Fruit fly (Drosophila melanogaster): ENCODE results near the gene Jwa.

Jwa gene

dm6 chr2L:18705617-18706046 is at the start of gene Jwa (continued):
- TF ChIP-seq CG31224 (GFP tag; IDR thresholded peaks at IDR 0.05) = peak; percentile 86
- peak; percentile 97 for TF ChIP-seq CG30403 (GFP tag; optimal IDR thresholded peaks at IDR 0.05)
- peak; percentile 47 for TF ChIP-seq CG17802 (tag; optimal IDR thresholded peaks at IDR 0.05)
- no peak for TF ChIP-seq exex (tag; optimal IDR thresholded peaks at IDR 0.05)
- TF ChIP-seq en (GFP tag; optimal IDR thresholded peaks at IDR 0.05) = peak; percentile 57
- TF ChIP-seq Camta (GFP tag; optimal IDR thresholded peaks at IDR 0.05) = peak; percentile 89
- TF ChIP-seq CG4424 (GFP tag; optimal IDR thresholded peaks at IDR 0.05) = peak; percentile 84
- TF ChIP-seq Ada2b (GFP tag; IDR thresholded peaks at IDR 0.05) = peak; percentile 79
- TF ChIP-seq CG15011 (GFP tag; optimal IDR thresholded peaks at IDR 0.05) = no peak
- peak; percentile 75 for TF ChIP-seq CG3281 (GFP tag; optimal IDR thresholded peaks at IDR 0.05)
- TF ChIP-seq CG12219 (GFP tag; optimal IDR thresholded peaks at IDR 0.05) = peak; percentile 86
- TF ChIP-seq CG14014 (GFP tag; IDR thresholded peaks at IDR 0.05) = peak; percentile 89
- TF ChIP-seq tna (GFP tag; IDR thresholded peaks at IDR 0.05; ENCODE audit: partially characterized antibody) = peak; percentile 95
- TF ChIP-seq dati (GFP tag; IDR thresholded peaks at IDR 0.05) = peak; percentile 41; the same call in 1 of the 2 replicates
- peak; percentile 61 for TF ChIP-seq Neu2 (GFP tag; optimal IDR thresholded peaks at IDR 0.05; ENCODE audit: borderline replicate concordance)
- TF ChIP-seq dmrt11E (tag; optimal IDR thresholded peaks at IDR 0.05) = peak; percentile 96
- TF ChIP-seq Scr (GFP tag; IDR thresholded peaks at IDR 0.05; ENCODE audit: partially characterized antibody) = peak; percentile 99
- TF ChIP-seq ab (GFP tag; optimal IDR thresholded peaks at IDR 0.05) = peak; percentile 80
- TF ChIP-seq CG8765 (GFP tag; IDR thresholded peaks at IDR 0.05) = peak; percentile 92
- TF ChIP-seq CG4854 (GFP tag; optimal IDR thresholded peaks at IDR 0.05) = peak; percentile 80
- peak; percentile 96 for TF ChIP-seq CG6272 (GFP tag; IDR thresholded peaks at IDR 0.05)
- TF ChIP-seq CrebB (tag; optimal IDR thresholded peaks at IDR 0.05) = peak; percentile 90
- peak; percentile 81 for TF ChIP-seq Oaz (GFP tag; IDR thresholded peaks at IDR 0.05)
- TF ChIP-seq CG7271 (tag; optimal IDR thresholded peaks at IDR 0.05) = peak; percentile 63
- TF ChIP-seq D19B (GFP tag; optimal IDR thresholded peaks at IDR 0.05) = peak; percentile 44
- TF ChIP-seq az2 (GFP tag; optimal IDR thresholded peaks at IDR 0.05) = peak; percentile 98
- TF ChIP-seq CG9817 (tag; optimal IDR thresholded peaks at IDR 0.05) = peak; percentile 94
- TF ChIP-seq Doc2 (GFP tag; IDR thresholded peaks at IDR 0.05) = peak; percentile 51; the same call in 1 of the 2 replicates
- peak; percentile 79 for TF ChIP-seq CG11398 (GFP tag; optimal IDR thresholded peaks at IDR 0.05)
- peak; percentile 78; the same call in 2 of the 3 replicates for TF ChIP-seq CG11093 (GFP tag; IDR thresholded peaks at IDR 0.05)
- peak; percentile 91 for TF ChIP-seq CG17568 (GFP tag; optimal IDR thresholded peaks at IDR 0.05)
- TF ChIP-seq seq (GFP tag; IDR thresholded peaks at IDR 0.05) = peak; percentile 83
- peak; percentile 88 for TF ChIP-seq jumu (GFP tag; optimal IDR thresholded peaks at IDR 0.05)
- peak; percentile 36 for TF ChIP-seq CG17186 (GFP tag; optimal IDR thresholded peaks at IDR 0.05)
- TF ChIP-seq oc (tag; optimal IDR thresholded peaks at IDR 0.05) = no peak
- TF ChIP-seq CG7786 (GFP tag; optimal IDR thresholded peaks at IDR 0.05) = peak; percentile 94
- TF ChIP-seq tin (GFP tag; optimal IDR thresholded peaks at IDR 0.05) = peak; percentile 96
- TF ChIP-seq CG11247 (GFP tag; IDR thresholded peaks at IDR 0.05) = peak; percentile 87
- peak in 1 of 2 experiments; percentile 46 for TF ChIP-seq Eip74EF (GFP tag; optimal IDR thresholded peaks at IDR 0.05)
- peak; percentile 94 for TF ChIP-seq Ptx1 (GFP tag; IDR thresholded peaks at IDR 0.05)
- peak; percentile 91 for TF ChIP-seq Side (GFP tag; optimal IDR thresholded peaks at IDR 0.05)
- TF ChIP-seq Spps (tag; optimal IDR thresholded peaks at IDR 0.05) = peak; percentile 72
- TF ChIP-seq Atf-2 (GFP tag; optimal IDR thresholded peaks at IDR 0.05) = peak; percentile 90
- peak; percentile 96 for TF ChIP-seq al (GFP tag; IDR thresholded peaks at IDR 0.05)
- TF ChIP-seq ranshi (GFP tag; IDR thresholded peaks at IDR 0.05) = peak; percentile 91
- TF ChIP-seq NfI (GFP tag; optimal IDR thresholded peaks at IDR 0.05) = peak; percentile 96
- TF ChIP-seq CG18619 (GFP tag; optimal IDR thresholded peaks at IDR 0.05) = peak; percentile 79
- TF ChIP-seq ewg (GFP tag; optimal IDR thresholded peaks at IDR 0.05) = peak; percentile 84
- TF ChIP-seq CG2875 (GFP tag; optimal IDR thresholded peaks at IDR 0.05) = peak; percentile 68
- TF ChIP-seq Myb (GFP tag; optimal IDR thresholded peaks at IDR 0.05) = peak; percentile 84
- TF ChIP-seq CG16815 (GFP tag; optimal IDR thresholded peaks at IDR 0.05) = peak; percentile 97

All from whole organism, embryonic.